Fruit fly (Drosophila melanogaster): ENCODE measurements around the gene CCT6.

- TF ChIP-seq Lpt (GFP tag; optimal IDR thresholded peaks at IDR 0.05) (no peak), salr (GFP tag; optimal IDR thresholded peaks at IDR 0.05) (no peak), Sox102F (GFP tag; optimal IDR thresholded peaks at IDR 0.05) (no peak), CG16779 (tag; optimal IDR thresholded peaks at IDR 0.05) (no peak), CG9139 (GFP tag; optimal IDR thresholded peaks at IDR 0.05) (no peak), CG3032 (tag; optimal IDR thresholded peaks at IDR 0.05) (no peak), spab (GFP tag; optimal IDR thresholded peaks at IDR 0.05) (no peak), fd59A (GFP tag; optimal IDR thresholded peaks at IDR 0.05) (no peak), dac (GFP tag; optimal IDR thresholded peaks at IDR 0.05) (no peak)
Observed at dm6 chrX:15785429-15786239, 39.2 kb downstream of the CCT6 start, which contains the start of the genes Paf-AHalpha and mRpS30.
